Worm (Caenorhabditis elegans): Measurements from ENCODE around the gene clec-185.

ce11 chrIV:12414601-12415000 lies 23.9 kb upstream of the clec-185 start:
- TF ChIP-seq elt-3 (tag; optimal IDR thresholded peaks at IDR 0.05) (no peak), unc-62 (GFP tag; optimal IDR thresholded peaks at IDR 0.05) (no peak), drap-1 (GFP tag; optimal IDR thresholded peaks at IDR 0.05) (no peak), lin-32 (GFP tag; optimal IDR thresholded peaks at IDR 0.05) (no peak), M03D4.4 (tag; optimal IDR thresholded peaks at IDR 0.05) (no peak), blmp-1 (tag; optimal IDR thresholded peaks at IDR 0.05) (no peak), snpc-4 (tag; optimal IDR thresholded peaks at IDR 0.05) (no peak), elt-1 (tag; optimal IDR thresholded peaks at IDR 0.05; ENCODE audit: borderline replicate concordance, insufficient read depth) (no peak), nhr-76 (tag; optimal IDR thresholded peaks at IDR 0.05) (no peak), pha-4 (tag; optimal IDR thresholded peaks at IDR 0.05) (no peak)

All from whole organism, mixed stage, embryonic.